Worm (Caenorhabditis elegans) whole organism, L1 larva: ENCODE measurements around the gene mrps-18C.

Experiments used
- C34B4.2 ChIP-seq: sonication (generic microtip); optimal IDR thresholded peaks from 2 replicates; lab custom pipeline; 2017; ENCODE audit warnings: mild to moderate bottlenecking, missing genetic modification characterization, missing compliant biosample characterization
- aly-2 ChIP-seq: fragments of 150-350 bp; optimal IDR thresholded peaks from 2 replicates; lab custom pipeline; 2014; ENCODE audit warnings: missing biosample characterization, missing genetic modification characterization
- ama-1 ChIP-seq: fragments of 150-350 bp; optimal IDR thresholded peaks from 2 replicates; lab custom pipeline; 2014
- ceh-63 ChIP-seq: fragments of 200-800 bp; sonication (Bioruptor generic); optimal IDR thresholded peaks from 2 replicates; lab custom pipeline; 2018; ENCODE audit warnings: mild to moderate bottlenecking, missing genetic modification characterization, missing compliant biosample characterization
- ceh-88 ChIP-seq: fragments of 200-800 bp; sonication (Bioruptor generic); IDR thresholded peaks from 2 replicates; pipeline ENCODE4 v1.3.6; 2022; ENCODE audit warnings: missing genetic modification characterization, missing compliant biosample characterization
- ces-1 ChIP-seq: fragments of 150-350 bp; optimal IDR thresholded peaks from 2 replicates; lab custom pipeline; 2014; ENCODE audit warnings: missing biosample characterization, missing genetic modification reagents, missing genetic modification characterization
- dpl-1 ChIP-seq, 3 experiments: fragments of 150-350 bp in 2 of 3; sonication (generic microtip) in 1 of 3; optimal IDR thresholded peaks; 2 replicates each; lab custom pipeline; 2014 to 2017; ENCODE audit warnings: missing biosample characterization in 3 of 3, missing genetic modification characterization in 3 of 3, missing genetic modification reagents in 3 of 3
- dsc-1 ChIP-seq: sonication (generic microtip); optimal IDR thresholded peaks from 2 replicates; lab custom pipeline; 2016; ENCODE audit warnings: mild to moderate bottlenecking, missing genetic modification characterization, missing compliant biosample characterization
- efl-1 ChIP-seq, 4 experiments: fragments of 150-350 bp; optimal IDR thresholded peaks in 3 of 4; peaks in 1 of 4; 1 replicate in 1 of 4; 2 replicates in 3 of 4; lab custom pipeline; 2014; ENCODE audit warnings: missing biosample characterization in 2 of 4, missing genetic modification characterization in 2 of 4, missing genetic modification reagents in 2 of 4
- ets-5 ChIP-seq: fragments of 200-800 bp; sonication (Bioruptor generic); IDR thresholded peaks from 2 replicates; pipeline ENCODE4 v1.3.6; 2022; ENCODE audit warnings: missing genetic modification characterization, missing compliant biosample characterization
- fkh-4 ChIP-seq: sonication (generic microtip); optimal IDR thresholded peaks from 2 replicates; lab custom pipeline; 2016; ENCODE audit warnings: missing compliant biosample characterization, missing genetic modification characterization, borderline replicate concordance
- fkh-8 ChIP-seq: sonication (generic microtip); optimal IDR thresholded peaks from 2 replicates; lab custom pipeline; 2016; ENCODE audit warnings: mild to moderate bottlenecking, missing genetic modification characterization, missing compliant biosample characterization
- grh-1 ChIP-seq: fragments of 200-800 bp; sonication (Bioruptor generic); IDR thresholded peaks from 2 replicates; pipeline ENCODE4 v1.3.6; 2022; ENCODE audit warnings: missing genetic modification reagents, missing genetic modification characterization, missing compliant biosample characterization
- hlh-17 ChIP-seq: fragments of 200-800 bp; sonication (Bioruptor generic); optimal IDR thresholded peaks from 2 replicates; lab custom pipeline; 2018; ENCODE audit warnings: missing genetic modification characterization, mild to moderate bottlenecking, missing compliant biosample characterization, moderate library complexity, borderline replicate concordance
- irx-1 ChIP-seq: sonication (generic microtip); optimal IDR thresholded peaks from 2 replicates; lab custom pipeline; 2016; ENCODE audit warnings: missing genetic modification characterization, missing compliant biosample characterization
- isw-1 ChIP-seq: fragments of 200-800 bp; sonication (Bioruptor generic); IDR thresholded peaks from 2 replicates; pipeline ENCODE4 v1.3.6; 2022; ENCODE audit warnings: missing genetic modification characterization, missing compliant biosample characterization
- jun-1 ChIP-seq: fragments of 150-350 bp; optimal IDR thresholded peaks from 2 replicates; lab custom pipeline; 2014; ENCODE audit warnings: missing biosample characterization, missing genetic modification reagents, missing genetic modification characterization
- lin-35 ChIP-seq, 2 experiments: fragments of 150-350 bp; optimal IDR thresholded peaks; 2 replicates each; lab custom pipeline; 2014; ENCODE audit warnings: missing biosample characterization in 2 of 2, missing genetic modification characterization in 2 of 2, missing genetic modification reagents in 2 of 2
- lsy-2 ChIP-seq, 2 experiments: fragments of 150-350 bp; optimal IDR thresholded peaks; 2 replicates each; lab custom pipeline; 2014; ENCODE audit warnings: missing biosample characterization in 2 of 2, missing genetic modification characterization in 2 of 2
- mab-9 ChIP-seq: fragments of 200-800 bp; sonication (Bioruptor generic); IDR thresholded peaks from 2 replicates; pipeline ENCODE4 v1.3.6; 2022; ENCODE audit warnings: missing genetic modification reagents, missing genetic modification characterization, missing compliant biosample characterization
- nhr-11 ChIP-seq: fragments of 150-350 bp; optimal IDR thresholded peaks from 2 replicates; lab custom pipeline; 2014; ENCODE audit warnings: missing biosample characterization, missing genetic modification characterization
- nhr-19 ChIP-seq: fragments of 200-800 bp; sonication (Bioruptor generic); conservative IDR thresholded peaks from 2 replicates; pipeline ENCODE4 v1.3.6; 2022; ENCODE audit warnings: missing genetic modification characterization, missing compliant biosample characterization
- nhr-20 ChIP-seq: sonication (generic microtip); optimal IDR thresholded peaks from 2 replicates; lab custom pipeline; 2016; ENCODE audit warnings: mild to moderate bottlenecking, missing genetic modification characterization, missing compliant biosample characterization
- nhr-28 ChIP-seq: fragments of 150-350 bp; optimal IDR thresholded peaks from 2 replicates; lab custom pipeline; 2014; ENCODE audit warnings: missing biosample characterization, missing genetic modification characterization
- nhr-47 ChIP-seq: sonication (generic microtip); optimal IDR thresholded peaks from 2 replicates; lab custom pipeline; 2016; ENCODE audit warnings: mild to moderate bottlenecking, missing genetic modification characterization, moderate library complexity, missing compliant biosample characterization
- nhr-71 ChIP-seq: sonication (generic microtip); optimal IDR thresholded peaks from 2 replicates; lab custom pipeline; 2016; ENCODE audit warnings: mild to moderate bottlenecking, missing genetic modification characterization, moderate library complexity, missing compliant biosample characterization
- nhr-77 ChIP-seq: fragments of 150-350 bp; optimal IDR thresholded peaks from 2 replicates; lab custom pipeline; 2014; ENCODE audit warnings: missing biosample characterization, missing genetic modification characterization
- nhr-85 ChIP-seq: sonication (generic microtip); peaks from one replicate; lab custom pipeline; 2016; ENCODE audit warnings: missing genetic modification characterization, inconsistent platforms, missing compliant biosample characterization
- nhr-90 ChIP-seq: sonication (generic microtip); optimal IDR thresholded peaks from 2 replicates; lab custom pipeline; 2016; ENCODE audit warnings: mild to moderate bottlenecking, missing genetic modification characterization, missing compliant biosample characterization; ENCODE audit not compliant: poor library complexity
- pax-3 ChIP-seq: fragments of 200-800 bp; sonication (Bioruptor generic); optimal IDR thresholded peaks from 2 replicates; lab custom pipeline; 2018; ENCODE audit warnings: mild to moderate bottlenecking, missing genetic modification characterization, moderate library complexity, missing compliant biosample characterization
- pqm-1 ChIP-seq: sonication (generic microtip); optimal IDR thresholded peaks from 3 replicates; lab custom pipeline; 2017; ENCODE audit warnings: missing biosample characterization, missing genetic modification characterization
- skn-1 ChIP-seq: fragments of 150-350 bp; optimal IDR thresholded peaks from 2 replicates; lab custom pipeline; 2014; ENCODE audit warnings: missing biosample characterization, missing genetic modification characterization
- snu-23 ChIP-seq: sonication (generic microtip); optimal IDR thresholded peaks from 2 replicates; lab custom pipeline; 2016; ENCODE audit warnings: missing genetic modification characterization, missing compliant biosample characterization
- sup-37 ChIP-seq: fragments of 200-800 bp; sonication (Bioruptor generic); optimal IDR thresholded peaks from 2 replicates; lab custom pipeline; 2018; ENCODE audit warnings: mild to moderate bottlenecking, missing genetic modification characterization, missing compliant biosample characterization
- swsn-7 ChIP-seq: sonication (generic microtip); optimal IDR thresholded peaks from 2 replicates; lab custom pipeline; 2016; ENCODE audit warnings: missing genetic modification characterization, missing compliant biosample characterization
- tbx-2 ChIP-seq: sonication (generic microtip); optimal IDR thresholded peaks from 2 replicates; lab custom pipeline; 2016; ENCODE audit warnings: missing genetic modification characterization, missing compliant biosample characterization
- unc-30 ChIP-seq: sonication (generic microtip); optimal IDR thresholded peaks from 2 replicates; lab custom pipeline; 2017; ENCODE audit warnings: missing biosample characterization, missing genetic modification characterization
- ztf-4 ChIP-seq: fragments of 150-350 bp; optimal IDR thresholded peaks from 2 replicates; lab custom pipeline; 2014; ENCODE audit warnings: missing biosample characterization, missing genetic modification characterization

The mrps-18C gene

DNA sequence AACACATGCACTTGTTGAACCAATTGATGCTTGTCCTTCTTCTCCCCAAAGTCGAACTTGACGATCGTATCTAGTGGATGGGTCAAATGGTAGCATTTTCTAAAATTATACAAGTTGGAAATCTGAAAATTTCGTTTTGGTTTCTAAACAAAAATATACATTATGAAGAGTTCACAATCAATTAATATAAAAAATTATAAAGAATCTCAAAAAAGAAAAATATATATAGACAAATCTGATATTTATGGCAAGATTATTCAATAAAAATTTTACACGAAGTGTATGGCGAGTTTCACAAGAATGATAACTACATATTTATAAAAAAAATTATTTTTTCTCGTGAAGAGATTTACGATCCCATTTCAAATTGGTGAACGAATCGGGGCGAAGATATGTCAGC, 15.2 kb upstream of the mrps-18C start, which contains the start of gene ula-1:
Gene ula-1, minus strand, starts transcription at position 101 of the 400 bp plus-strand sequence.
- TF ChIP-seq pax-3 (tag; lab: Kevin White, UChicago) = no peak
- TF ChIP-seq hlh-17 (GFP tag; lab: Kevin White, UChicago) = no peak
- no peak for TF ChIP-seq ztf-4
- TF ChIP-seq ces-1 (GFP tag; lab: Kevin White, UChicago) = no peak
- no peak for TF ChIP-seq irx-1 (tag; lab: Kevin White, UChicago)
- TF ChIP-seq sup-37 (GFP tag; lab: Kevin White, UChicago) = no peak
- TF ChIP-seq fkh-8 (tag; lab: Kevin White, UChicago) = no peak
- TF ChIP-seq jun-1 = no peak
- no peak for TF ChIP-seq unc-30
- TF ChIP-seq nhr-11 (tag; lab: Kevin White, UChicago) = no peak
- no peak for TF ChIP-seq skn-1
- TF ChIP-seq mab-9 (GFP tag; lab: Robert Waterston, UW) = no peak
- TF ChIP-seq nhr-85 (tag; lab: Kevin White, UChicago) = no peak
- no peak for TF ChIP-seq nhr-28 (tag; lab: Kevin White, UChicago)

DNA sequence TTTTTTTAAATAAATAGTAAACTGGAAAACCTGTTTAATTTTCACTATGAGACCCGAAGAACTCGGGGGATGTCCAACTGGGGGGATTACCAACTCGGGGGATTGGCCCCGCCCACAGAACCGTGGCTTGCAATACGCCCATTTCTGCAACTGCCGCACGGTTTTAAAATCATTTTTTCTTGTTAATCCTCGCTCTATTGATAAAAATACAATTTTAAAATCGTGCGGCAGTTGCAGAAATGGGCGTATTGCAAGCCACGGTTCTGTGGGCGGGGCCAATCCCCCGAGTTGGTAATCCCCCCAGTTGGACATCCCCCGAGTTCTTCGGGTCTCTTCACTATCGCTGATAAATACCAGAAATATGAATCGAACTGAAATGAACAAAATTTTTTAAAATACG, 13.4 kb upstream of the mrps-18C start, which contains the start of gene mmab-1:
Gene mmab-1, minus strand, starts transcription at position 95 of the 400 bp plus-strand sequence.
- TF ChIP-seq dsc-1 (tag; lab: Kevin White, UChicago) = peak; percentile 15
- peak; percentile 51 for TF ChIP-seq grh-1 (GFP tag; lab: Robert Waterston, UW)
- peak; percentile 60 for TF ChIP-seq nhr-90 (tag; lab: Kevin White, UChicago)
- TF ChIP-seq dpl-1 (GFP tag; optimal IDR thresholded peaks at IDR 0.05; lab: Kevin White, UChicago) = peak in 1 of 3 experiments; percentile 11
- TF ChIP-seq fkh-8 (tag; lab: Kevin White, UChicago) = peak; percentile 36
- TF ChIP-seq lsy-2 (tag; optimal IDR thresholded peaks at IDR 0.05; lab: Kevin White, UChicago) = peak in 1 of 2 experiments; percentile 18
- TF ChIP-seq swsn-7 (tag; lab: Kevin White, UChicago) = peak; percentile 19
- TF ChIP-seq ceh-88 (GFP tag; lab: Robert Waterston, UW) = peak; percentile 8; the same call in 1 of the 2 replicates
- peak; percentile 15 to 30 for TF ChIP-seq efl-1 (optimal IDR thresholded peaks at IDR 0.05; lab: Kevin White, UChicago)
- TF ChIP-seq efl-1 (GFP tag; optimal IDR thresholded peaks at IDR 0.05 in 1 of 2; lab: Kevin White, UChicago) = peak in 1 of 2 experiments; percentile 91
- TF ChIP-seq nhr-20 = peak; percentile 18
- peak; percentile 59 for TF ChIP-seq nhr-71 (tag; lab: Kevin White, UChicago)
- TF ChIP-seq nhr-47 = peak; percentile 57
- peak in 1 of 2 experiments; percentile 8 for TF ChIP-seq lin-35 (GFP tag; optimal IDR thresholded peaks at IDR 0.05; lab: Kevin White, UChicago)
- peak; percentile 66 for TF ChIP-seq nhr-19 (GFP tag; lab: Robert Waterston, UW)
- TF ChIP-seq tbx-2 (tag; lab: Kevin White, UChicago) = peak; percentile 4
- TF ChIP-seq snu-23 (GFP tag; lab: Kevin White, UChicago) = peak; percentile 36

- TF ChIP-seq ceh-63 (GFP tag; lab: Kevin White, UChicago) (no peak), aly-2 (tag; lab: Kevin White, UChicago) (no peak), isw-1 (no peak), C34B4.2 (tag; lab: Kevin White, UChicago) (no peak), swsn-7 (tag; lab: Kevin White, UChicago) (no peak), nhr-19 (GFP tag; lab: Robert Waterston, UW) (no peak), fkh-4 (tag; lab: Kevin White, UChicago) (no peak), ets-5 (GFP tag; lab: Robert Waterston, UW) (no peak), lin-35 (GFP tag; optimal IDR thresholded peaks at IDR 0.05; lab: Kevin White, UChicago) (no peak), ceh-88 (GFP tag; lab: Robert Waterston, UW) (no peak), pqm-1 (tag; lab: Kevin White, UChicago) (no peak), nhr-77 (tag; lab: Kevin White, UChicago) (no peak), dpl-1 (GFP tag; optimal IDR thresholded peaks at IDR 0.05; lab: Kevin White, UChicago) (no peak), ama-1 (lab: Kevin White, UChicago) (no peak)
Observed at ce11 chrIII:4924134-4924533, 11.2 kb upstream of the mrps-18C start.
